Worm (Caenorhabditis elegans): ENCODE results near the gene Y32F6B.9.

ce11 chrV:10514271-10514670 lies 35.8 kb downstream of the Y32F6B.9 start, which contains the start of gene dmsr-8:
- TF ChIP-seq ceh-82 (tag; optimal IDR thresholded peaks at IDR 0.05) (no peak), ces-1 (GFP tag; optimal IDR thresholded peaks at IDR 0.05) (no peak), mdl-1 (tag; optimal IDR thresholded peaks at IDR 0.05) (no peak), zfp-2 (tag; optimal IDR thresholded peaks at IDR 0.05) (no peak), hlh-30 (tag; optimal IDR thresholded peaks at IDR 0.05; ENCODE audit: insufficient read depth) (no peak), nhr-41 (GFP tag; IDR thresholded peaks at IDR 0.05) (no peak), hlh-11 (tag; optimal IDR thresholded peaks at IDR 0.05) (no peak), F37D6.2 (tag; optimal IDR thresholded peaks at IDR 0.05) (no peak), F49E8.2 (tag; optimal IDR thresholded peaks at IDR 0.05; ENCODE audit: borderline replicate concordance) (no peak), nhr-76 (tag; optimal IDR thresholded peaks at IDR 0.05) (no peak), fos-1 (tag; optimal IDR thresholded peaks at IDR 0.05) (no peak), nhr-28 (tag; optimal IDR thresholded peaks at IDR 0.05) (no peak), nhr-77 (tag; optimal IDR thresholded peaks at IDR 0.05) (no peak), ceh-32 (tag; optimal IDR thresholded peaks at IDR 0.05; ENCODE audit: poor library complexity) (no peak)
